Worm (Caenorhabditis elegans) whole organism, L1 larva: ENCODE data around the gene C06G1.1.
A peak's percentile ranks its signal among the peaks of the same experiment; 100 is the strongest.

Experiments
- C34B4.2 ChIP-seq: sonication (generic microtip); optimal IDR thresholded peaks from 2 replicates; lab custom pipeline; 2017; ENCODE audit warnings: mild to moderate bottlenecking, missing genetic modification characterization, missing compliant biosample characterization
- F16B12.6 ChIP-seq: fragments of 150-350 bp; optimal IDR thresholded peaks from 2 replicates; lab custom pipeline; 2014; ENCODE audit warnings: missing biosample characterization, missing genetic modification characterization
- Y116A8C.19 ChIP-seq: sonication (generic microtip); optimal IDR thresholded peaks from 2 replicates; lab custom pipeline; 2016; ENCODE audit warnings: missing compliant biosample characterization, missing genetic modification characterization, borderline replicate concordance
- aha-1 ChIP-seq: fragments of 150-350 bp; optimal IDR thresholded peaks from 2 replicates; lab custom pipeline; 2014; ENCODE audit warnings: missing biosample characterization, missing genetic modification characterization
- aly-2 ChIP-seq: fragments of 150-350 bp; optimal IDR thresholded peaks from 2 replicates; lab custom pipeline; 2014; ENCODE audit warnings: missing biosample characterization, missing genetic modification characterization
- blmp-1 ChIP-seq: fragments of 150-350 bp; optimal IDR thresholded peaks from 2 replicates; lab custom pipeline; 2014; ENCODE audit warnings: missing biosample characterization, missing genetic modification characterization
- ceh-63 ChIP-seq: fragments of 200-800 bp; sonication (Bioruptor generic); optimal IDR thresholded peaks from 2 replicates; lab custom pipeline; 2018; ENCODE audit warnings: mild to moderate bottlenecking, missing genetic modification characterization, missing compliant biosample characterization
- ceh-8 ChIP-seq: fragments of 200-800 bp; sonication (Bioruptor generic); optimal IDR thresholded peaks from 2 replicates; lab custom pipeline; 2018; ENCODE audit warnings: mild to moderate bottlenecking, missing genetic modification characterization, moderate library complexity, missing compliant biosample characterization
- ceh-82 ChIP-seq, 3 experiments: fragments of 150-350 bp in 1 of 3; sonication (generic microtip) in 2 of 3; optimal IDR thresholded peaks; 2 replicates each; lab custom pipeline; 2014 to 2017; ENCODE audit warnings: missing biosample characterization in 3 of 3, missing genetic modification characterization in 3 of 3
- ceh-88 ChIP-seq: fragments of 200-800 bp; sonication (Bioruptor generic); IDR thresholded peaks from 2 replicates; pipeline ENCODE4 v1.3.6; 2022; ENCODE audit warnings: missing genetic modification characterization, missing compliant biosample characterization
- ceh-90 ChIP-seq: sonication (generic microtip); optimal IDR thresholded peaks from 2 replicates; lab custom pipeline; 2016; ENCODE audit warnings: missing genetic modification characterization, missing compliant biosample characterization
- ces-1 ChIP-seq: fragments of 150-350 bp; optimal IDR thresholded peaks from 2 replicates; lab custom pipeline; 2014; ENCODE audit warnings: missing biosample characterization, missing genetic modification reagents, missing genetic modification characterization
- dpl-1 ChIP-seq, 3 experiments: fragments of 150-350 bp in 2 of 3; sonication (generic microtip) in 1 of 3; optimal IDR thresholded peaks; 2 replicates each; lab custom pipeline; 2014 to 2017; ENCODE audit warnings: missing biosample characterization in 3 of 3, missing genetic modification characterization in 3 of 3, missing genetic modification reagents in 3 of 3
- dsc-1 ChIP-seq: sonication (generic microtip); optimal IDR thresholded peaks from 2 replicates; lab custom pipeline; 2016; ENCODE audit warnings: mild to moderate bottlenecking, missing genetic modification characterization, missing compliant biosample characterization
- efl-1 ChIP-seq, 4 experiments: fragments of 150-350 bp; optimal IDR thresholded peaks in 3 of 4; peaks in 1 of 4; 1 replicate in 1 of 4; 2 replicates in 3 of 4; lab custom pipeline; 2014; ENCODE audit warnings: missing biosample characterization in 2 of 4, missing genetic modification characterization in 2 of 4, missing genetic modification reagents in 2 of 4
- efl-3 ChIP-seq: fragments of 200-800 bp; sonication (Bioruptor generic); optimal IDR thresholded peaks from 2 replicates; lab custom pipeline; 2018; ENCODE audit warnings: mild to moderate bottlenecking, missing genetic modification characterization, missing compliant biosample characterization
- egl-13 ChIP-seq: sonication (generic microtip); optimal IDR thresholded peaks from 2 replicates; lab custom pipeline; 2016; ENCODE audit warnings: missing genotype, missing genetic modification reagents, missing genetic modification characterization, missing compliant biosample characterization
- fkh-4 ChIP-seq: sonication (generic microtip); optimal IDR thresholded peaks from 2 replicates; lab custom pipeline; 2016; ENCODE audit warnings: missing compliant biosample characterization, missing genetic modification characterization, borderline replicate concordance
- fkh-8 ChIP-seq: sonication (generic microtip); optimal IDR thresholded peaks from 2 replicates; lab custom pipeline; 2016; ENCODE audit warnings: mild to moderate bottlenecking, missing genetic modification characterization, missing compliant biosample characterization
- grh-1 ChIP-seq: fragments of 200-800 bp; sonication (Bioruptor generic); IDR thresholded peaks from 2 replicates; pipeline ENCODE4 v1.3.6; 2022; ENCODE audit warnings: missing genetic modification reagents, missing genetic modification characterization, missing compliant biosample characterization
- hlh-17 ChIP-seq: fragments of 200-800 bp; sonication (Bioruptor generic); optimal IDR thresholded peaks from 2 replicates; lab custom pipeline; 2018; ENCODE audit warnings: missing genetic modification characterization, mild to moderate bottlenecking, missing compliant biosample characterization, moderate library complexity, borderline replicate concordance
- isw-1 ChIP-seq: fragments of 200-800 bp; sonication (Bioruptor generic); IDR thresholded peaks from 2 replicates; pipeline ENCODE4 v1.3.6; 2022; ENCODE audit warnings: missing genetic modification characterization, missing compliant biosample characterization
- jun-1 ChIP-seq: fragments of 150-350 bp; optimal IDR thresholded peaks from 2 replicates; lab custom pipeline; 2014; ENCODE audit warnings: missing biosample characterization, missing genetic modification reagents, missing genetic modification characterization
- lin-15B ChIP-seq: fragments of 150-350 bp; sonication (generic microtip); optimal IDR thresholded peaks from 3 replicates; lab custom pipeline; 2014; ENCODE audit warnings: missing biosample characterization, missing genetic modification characterization
- lin-39 ChIP-seq: fragments of 150-350 bp; optimal IDR thresholded peaks from 2 replicates; lab custom pipeline; 2014; ENCODE audit warnings: missing biosample characterization, missing genetic modification reagents, missing genetic modification characterization
- lsy-2 ChIP-seq, 2 experiments: fragments of 150-350 bp; optimal IDR thresholded peaks; 2 replicates each; lab custom pipeline; 2014; ENCODE audit warnings: missing biosample characterization in 2 of 2, missing genetic modification characterization in 2 of 2
- mab-9 ChIP-seq: fragments of 200-800 bp; sonication (Bioruptor generic); IDR thresholded peaks from 2 replicates; pipeline ENCODE4 v1.3.6; 2022; ENCODE audit warnings: missing genetic modification reagents, missing genetic modification characterization, missing compliant biosample characterization
- mef-2 ChIP-seq: fragments of 150-350 bp; optimal IDR thresholded peaks from 2 replicates; lab custom pipeline; 2014; ENCODE audit warnings: missing biosample characterization, missing genetic modification characterization
- mep-1 ChIP-seq: fragments of 150-350 bp; optimal IDR thresholded peaks from 2 replicates; lab custom pipeline; 2014; ENCODE audit warnings: missing biosample characterization, missing genetic modification characterization
- nhr-11 ChIP-seq: fragments of 150-350 bp; optimal IDR thresholded peaks from 2 replicates; lab custom pipeline; 2014; ENCODE audit warnings: missing biosample characterization, missing genetic modification characterization
- nhr-12 ChIP-seq: sonication (generic microtip); optimal IDR thresholded peaks from 2 replicates; lab custom pipeline; 2017; ENCODE audit warnings: missing biosample characterization, missing genetic modification characterization
- nhr-19 ChIP-seq: fragments of 200-800 bp; sonication (Bioruptor generic); conservative IDR thresholded peaks from 2 replicates; pipeline ENCODE4 v1.3.6; 2022; ENCODE audit warnings: missing genetic modification characterization, missing compliant biosample characterization
- nhr-20 ChIP-seq: sonication (generic microtip); optimal IDR thresholded peaks from 2 replicates; lab custom pipeline; 2016; ENCODE audit warnings: mild to moderate bottlenecking, missing genetic modification characterization, missing compliant biosample characterization
- nhr-28 ChIP-seq: fragments of 150-350 bp; optimal IDR thresholded peaks from 2 replicates; lab custom pipeline; 2014; ENCODE audit warnings: missing biosample characterization, missing genetic modification characterization
- nhr-47 ChIP-seq: sonication (generic microtip); optimal IDR thresholded peaks from 2 replicates; lab custom pipeline; 2016; ENCODE audit warnings: mild to moderate bottlenecking, missing genetic modification characterization, moderate library complexity, missing compliant biosample characterization
- nhr-71 ChIP-seq: sonication (generic microtip); optimal IDR thresholded peaks from 2 replicates; lab custom pipeline; 2016; ENCODE audit warnings: mild to moderate bottlenecking, missing genetic modification characterization, moderate library complexity, missing compliant biosample characterization
- nhr-77 ChIP-seq: fragments of 150-350 bp; optimal IDR thresholded peaks from 2 replicates; lab custom pipeline; 2014; ENCODE audit warnings: missing biosample characterization, missing genetic modification characterization
- pqm-1 ChIP-seq: sonication (generic microtip); optimal IDR thresholded peaks from 3 replicates; lab custom pipeline; 2017; ENCODE audit warnings: missing biosample characterization, missing genetic modification characterization
- rnt-1 ChIP-seq: sonication (generic microtip); optimal IDR thresholded peaks from 2 replicates; lab custom pipeline; 2016; ENCODE audit warnings: mild to moderate bottlenecking, missing genetic modification characterization, moderate library complexity, missing compliant biosample characterization
- skn-1 ChIP-seq: fragments of 150-350 bp; optimal IDR thresholded peaks from 2 replicates; lab custom pipeline; 2014; ENCODE audit warnings: missing biosample characterization, missing genetic modification characterization
- snu-23 ChIP-seq: sonication (generic microtip); optimal IDR thresholded peaks from 2 replicates; lab custom pipeline; 2016; ENCODE audit warnings: missing genetic modification characterization, missing compliant biosample characterization
- swsn-7 ChIP-seq: sonication (generic microtip); optimal IDR thresholded peaks from 2 replicates; lab custom pipeline; 2016; ENCODE audit warnings: missing genetic modification characterization, missing compliant biosample characterization
- tbx-2 ChIP-seq: sonication (generic microtip); optimal IDR thresholded peaks from 2 replicates; lab custom pipeline; 2016; ENCODE audit warnings: missing genetic modification characterization, missing compliant biosample characterization
- tlp-1 ChIP-seq: fragments of 150-350 bp; optimal IDR thresholded peaks from 2 replicates; lab custom pipeline; 2014; ENCODE audit warnings: missing biosample characterization, missing genetic modification characterization
- unc-30 ChIP-seq: sonication (generic microtip); optimal IDR thresholded peaks from 2 replicates; lab custom pipeline; 2017; ENCODE audit warnings: missing biosample characterization, missing genetic modification characterization
- unc-62 ChIP-seq: fragments of 150-350 bp; optimal IDR thresholded peaks from 2 replicates; lab custom pipeline; 2014; ENCODE audit warnings: missing biosample characterization, missing genetic modification reagents, missing genetic modification characterization
- unc-86 ChIP-seq: sonication (generic microtip); optimal IDR thresholded peaks from 2 replicates; lab custom pipeline; 2016; ENCODE audit warnings: missing genetic modification characterization, missing compliant biosample characterization
- unc-98 ChIP-seq: fragments of 200-800 bp; sonication (Bioruptor generic); IDR thresholded peaks from 2 replicates; pipeline ENCODE4 v1.3.6; 2022; ENCODE audit warnings: missing genetic modification characterization, missing compliant biosample characterization
- vab-15 ChIP-seq: sonication (generic microtip); optimal IDR thresholded peaks from 2 replicates; lab custom pipeline; 2017; ENCODE audit warnings: missing genotype, mild to moderate bottlenecking, missing genetic modification characterization, missing compliant biosample characterization
- xbp-1 ChIP-seq: sonication (generic microtip); optimal IDR thresholded peaks from 2 replicates; lab custom pipeline; 2016; ENCODE audit warnings: missing genetic modification characterization, missing compliant biosample characterization
- zag-1 ChIP-seq: fragments of 150-350 bp; optimal IDR thresholded peaks from 2 replicates; lab custom pipeline; 2014; ENCODE audit warnings: missing biosample characterization, missing genetic modification characterization
- ztf-4 ChIP-seq: fragments of 150-350 bp; optimal IDR thresholded peaks from 2 replicates; lab custom pipeline; 2014; ENCODE audit warnings: missing biosample characterization, missing genetic modification characterization

Gene C06G1.1

ce11 chrX:16612293-16612946 is 20.7 kb upstream of the C06G1.1 start:
- peak; percentile 81; the same call in 1 of the 2 replicates for TF ChIP-seq ceh-88 (GFP tag; lab: Robert Waterston, UW)
- TF ChIP-seq blmp-1 (tag; lab: Kevin White, UChicago), result peak; percentile 65
- TF ChIP-seq aly-2, result no peak
- TF ChIP-seq skn-1 (tag; lab: Kevin White, UChicago), result peak; percentile 58
- peak; percentile 91 for TF ChIP-seq egl-13
- TF ChIP-seq xbp-1 (tag; lab: Kevin White, UChicago), result peak; percentile 92
- peak; percentile 14 for TF ChIP-seq lin-39 (tag; lab: Kevin White, UChicago)
- TF ChIP-seq fkh-4 (tag; lab: Kevin White, UChicago), result peak; percentile 54
- TF ChIP-seq unc-30 (tag; lab: Kevin White, UChicago), result no peak
- TF ChIP-seq Y116A8C.19 (tag; lab: Kevin White, UChicago), result no peak
- no peak for TF ChIP-seq unc-62 (GFP tag; lab: Kevin White, UChicago)
- peak; percentile 94 for TF ChIP-seq mep-1 (tag; lab: Kevin White, UChicago)
- TF ChIP-seq hlh-17 (GFP tag; lab: Kevin White, UChicago), result no peak
- peak; percentile 80 for TF ChIP-seq vab-15 (tag; lab: Kevin White, UChicago)
- TF ChIP-seq mab-9 (GFP tag; lab: Robert Waterston, UW), result peak; percentile 62
- TF ChIP-seq zag-1, result peak; percentile 48
- peak; percentile 90 for TF ChIP-seq rnt-1
- TF ChIP-seq C34B4.2 (tag; lab: Kevin White, UChicago), result peak; percentile 40
- peak; percentile 72 for TF ChIP-seq grh-1
- no peak for TF ChIP-seq nhr-12
- TF ChIP-seq ceh-90 (tag; lab: Kevin White, UChicago), result no peak
- TF ChIP-seq ceh-8 (GFP tag; lab: Kevin White, UChicago), result peak; percentile 59
- peak; percentile 98 for TF ChIP-seq snu-23
- TF ChIP-seq aha-1 (tag; lab: Kevin White, UChicago), result peak; percentile 78
- peak; percentile 19 to 53 (median 24) for TF ChIP-seq dpl-1 (GFP tag; optimal IDR thresholded peaks at IDR 0.05; lab: Kevin White, UChicago)
- peak; percentile 95 for TF ChIP-seq nhr-77 (tag; lab: Kevin White, UChicago)
- TF ChIP-seq nhr-71, result peak; percentile 99
- peak; percentile 72 to 83 for TF ChIP-seq efl-1 (optimal IDR thresholded peaks at IDR 0.05; lab: Kevin White, UChicago)
- TF ChIP-seq efl-1 (GFP tag; optimal IDR thresholded peaks at IDR 0.05 in 1 of 2; lab: Kevin White, UChicago), result peak in 1 of 2 experiments; percentile 95
- peak; percentile 96 for TF ChIP-seq swsn-7
- TF ChIP-seq tbx-2 (tag; lab: Kevin White, UChicago), result peak; percentile 97
- TF ChIP-seq unc-86 (tag; lab: Kevin White, UChicago), result peak; percentile 94
- peak; percentile 97 for TF ChIP-seq nhr-20 (tag; lab: Kevin White, UChicago)
- TF ChIP-seq nhr-19 (GFP tag; lab: Robert Waterston, UW), result peak; percentile 90
- peak; percentile 80 to 94 for TF ChIP-seq lsy-2 (tag; optimal IDR thresholded peaks at IDR 0.05; lab: Kevin White, UChicago)
- peak; percentile 95 for TF ChIP-seq nhr-47 (tag; lab: Kevin White, UChicago)
- no peak for TF ChIP-seq F16B12.6 (tag; lab: Kevin White, UChicago)
- peak; percentile 97 for TF ChIP-seq fkh-8 (tag; lab: Kevin White, UChicago)
- TF ChIP-seq ceh-63 (GFP tag; lab: Kevin White, UChicago), result no peak
- TF ChIP-seq tlp-1 (tag; lab: Kevin White, UChicago), result no peak
- peak; percentile 91 for TF ChIP-seq dsc-1 (tag; lab: Kevin White, UChicago)
- TF ChIP-seq ztf-4 (tag; lab: Kevin White, UChicago), result peak; percentile 95
- peak; percentile 72 for TF ChIP-seq isw-1 (GFP tag; lab: Robert Waterston, UW)
- TF ChIP-seq ces-1 (GFP tag; lab: Kevin White, UChicago), result no peak
- peak; percentile 97 for TF ChIP-seq jun-1
- TF ChIP-seq lin-15B (tag; lab: Kevin White, UChicago), result peak; percentile 42
- TF ChIP-seq efl-3, result no peak
- TF ChIP-seq nhr-11, result peak; percentile 73
- peak; percentile 89 for TF ChIP-seq mef-2
- no peak for TF ChIP-seq pqm-1 (tag; lab: Kevin White, UChicago)
- TF ChIP-seq ceh-82 (tag; optimal IDR thresholded peaks at IDR 0.05; lab: Kevin White, UChicago), result peak; percentile 89 to 91 (median 89)
- TF ChIP-seq unc-98 (GFP tag; lab: Robert Waterston, UW), result no peak; the same call in 1 of the 2 replicates
- no peak for TF ChIP-seq nhr-28
